Worm (Caenorhabditis elegans): ENCODE data around the gene cap-1.
"Not testable (repeated sequence)": the region's sequence is repeated elsewhere in the genome, so short reads cannot be mapped to it uniquely, and the experiment has no call there.

cap-1 gene

DNA sequence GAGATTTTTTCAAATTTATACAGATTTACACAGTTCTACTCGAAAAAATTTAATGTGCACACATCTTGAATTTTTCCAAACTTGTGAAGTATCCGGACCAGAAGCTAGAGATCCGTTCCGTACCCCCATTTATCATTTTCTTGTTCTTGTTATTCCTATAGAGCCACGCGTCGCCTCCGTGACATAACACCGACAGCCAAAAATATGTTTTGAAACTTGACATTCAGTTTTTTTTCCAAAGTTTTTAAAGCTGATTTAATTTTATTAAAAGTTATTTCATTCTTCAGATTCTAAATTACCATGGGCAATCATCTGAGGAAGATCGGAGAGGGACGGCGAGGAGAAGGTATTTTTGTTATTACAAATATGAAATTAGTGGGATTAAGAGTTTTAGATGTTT, 20.1 kb upstream of the cap-1 start, which contains the start of gene D2024.18:
Gene D2024.18, plus strand, starts transcription at position 301 of the 400 bp plus-strand sequence.
- TF ChIP-seq tra-4 (tag; optimal IDR thresholded peaks at IDR 0.05), result no peak
- TF ChIP-seq tbx-37 (GFP tag; conservative IDR thresholded peaks at IDR 0.05), result no peak
- TF ChIP-seq sea-1 (GFP tag; conservative IDR thresholded peaks at IDR 0.05), result no peak
- TF ChIP-seq tbx-11 (GFP tag; IDR thresholded peaks at IDR 0.05), result no peak
- TF ChIP-seq hnd-1 (tag; optimal IDR thresholded peaks at IDR 0.05), result no peak
- TF ChIP-seq aly-1 (tag; optimal IDR thresholded peaks at IDR 0.05), result no peak
- TF ChIP-seq scrt-1 (GFP tag; IDR thresholded peaks at IDR 0.05), result no peak
- TF ChIP-seq F13C5.2 (tag; optimal IDR thresholded peaks at IDR 0.05), result no peak
- TF ChIP-seq B0310.2 (tag; optimal IDR thresholded peaks at IDR 0.05), result no peak
- no peak for TF ChIP-seq pes-1 (GFP tag; IDR thresholded peaks at IDR 0.05)
- TF ChIP-seq ceh-13 (GFP tag; optimal IDR thresholded peaks at IDR 0.05), result no peak
- no peak for TF ChIP-seq ama-1 (optimal IDR thresholded peaks at IDR 0.05)
- TF ChIP-seq flt-1 (GFP tag; IDR thresholded peaks at IDR 0.05), result no peak
- TF ChIP-seq hmg-4 (GFP tag; optimal IDR thresholded peaks at IDR 0.05), result no peak
- no peak for TF ChIP-seq hmbx-1 (tag; optimal IDR thresholded peaks at IDR 0.05)
- TF ChIP-seq ceh-36 (tag; optimal IDR thresholded peaks at IDR 0.05), result no peak
- no peak for TF ChIP-seq ets-7 (tag; optimal IDR thresholded peaks at IDR 0.05)

DNA sequence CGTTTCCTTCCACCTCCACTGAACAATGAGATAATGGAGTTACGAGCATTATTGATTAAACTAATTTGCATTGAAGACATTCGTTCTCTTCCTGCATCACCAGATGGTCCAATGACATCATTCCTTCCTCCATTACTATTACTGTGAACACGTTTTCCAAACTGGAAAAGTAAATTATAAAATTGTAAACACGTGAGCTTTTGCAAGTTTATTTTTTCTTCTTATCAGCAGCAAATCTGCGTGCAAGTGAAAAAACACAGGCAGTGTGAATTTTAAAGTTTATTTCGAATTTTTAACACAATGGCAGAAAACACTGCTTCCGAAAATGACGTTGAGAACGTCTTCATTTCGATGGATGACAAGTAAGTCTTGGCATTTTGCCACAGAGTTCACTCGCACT, 17.2 kb upstream of the cap-1 start, which contains the start of gene D2024.1:
Gene D2024.1, plus strand, starts transcription at position 301 of the 400 bp plus-strand sequence.
- not testable (repeated sequence) for TF ChIP-seq sea-1 (GFP tag; conservative IDR thresholded peaks at IDR 0.05); hnd-1 (tag; optimal IDR thresholded peaks at IDR 0.05); ceh-13 (GFP tag; optimal IDR thresholded peaks at IDR 0.05)

DNA sequence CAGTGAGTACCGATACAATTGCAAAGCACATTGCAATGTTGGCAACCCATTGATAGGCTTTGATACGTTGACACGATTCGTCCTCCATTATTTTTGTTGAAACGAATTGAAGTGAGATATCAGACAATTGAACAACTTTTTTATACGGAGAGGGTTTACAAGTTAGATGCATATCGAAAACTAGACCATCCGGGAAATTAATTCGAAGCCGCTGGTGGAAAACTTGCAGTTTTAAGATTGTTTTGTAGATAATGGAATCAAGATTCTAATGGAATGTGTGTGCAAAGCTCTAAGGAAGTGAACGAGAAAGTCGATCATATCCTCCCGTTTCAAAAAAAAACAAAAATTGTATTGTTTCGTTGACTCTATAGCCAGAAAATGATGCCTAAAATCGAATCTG, 16.5 kb upstream of the cap-1 start, which contains the start of gene col-114:
Gene col-114, minus strand, starts transcription at position 101 of the 400 bp plus-strand sequence.
- TF ChIP-seq tbx-11 (GFP tag; IDR thresholded peaks at IDR 0.05) (no peak), tra-4 (tag; optimal IDR thresholded peaks at IDR 0.05) (no peak), tbx-37 (GFP tag; conservative IDR thresholded peaks at IDR 0.05) (no peak), ama-1 (optimal IDR thresholded peaks at IDR 0.05) (no peak), ceh-36 (tag; optimal IDR thresholded peaks at IDR 0.05) (no peak), B0310.2 (tag; optimal IDR thresholded peaks at IDR 0.05) (no peak), sea-1 (GFP tag; conservative IDR thresholded peaks at IDR 0.05) (no peak), flt-1 (GFP tag; IDR thresholded peaks at IDR 0.05) (no peak), hnd-1 (tag; optimal IDR thresholded peaks at IDR 0.05) (no peak), hmbx-1 (tag; optimal IDR thresholded peaks at IDR 0.05) (no peak), hmg-4 (GFP tag; optimal IDR thresholded peaks at IDR 0.05) (no peak), F13C5.2 (tag; optimal IDR thresholded peaks at IDR 0.05) (no peak), pes-1 (GFP tag; IDR thresholded peaks at IDR 0.05) (no peak), scrt-1 (GFP tag; IDR thresholded peaks at IDR 0.05) (no peak), ceh-13 (GFP tag; optimal IDR thresholded peaks at IDR 0.05) (no peak)

DNA sequence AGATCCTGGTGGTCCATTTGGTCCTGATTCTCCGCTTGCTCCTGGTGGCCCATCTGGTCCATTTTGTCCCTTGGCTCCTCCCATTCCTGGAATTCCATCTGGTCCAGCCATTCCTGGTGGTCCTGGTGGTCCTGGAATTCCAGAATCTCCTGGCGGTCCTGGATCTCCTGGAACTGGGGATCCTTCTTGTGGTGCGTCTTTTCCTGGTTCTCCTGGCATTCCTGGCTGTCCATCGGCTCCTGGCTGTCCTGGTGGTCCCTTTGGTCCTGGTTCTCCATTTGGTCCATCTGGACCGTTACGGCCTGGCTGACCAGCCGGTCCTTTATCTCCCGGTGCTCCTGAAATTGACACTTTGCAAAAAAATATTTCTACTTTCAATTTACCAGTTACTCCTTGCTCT, 15.6 kb upstream of the cap-1 start:
- no peak for TF ChIP-seq hmg-4 (GFP tag; optimal IDR thresholded peaks at IDR 0.05)
- no peak for TF ChIP-seq aly-1 (tag; optimal IDR thresholded peaks at IDR 0.05)
- no peak for TF ChIP-seq ama-1 (optimal IDR thresholded peaks at IDR 0.05)
- no peak for TF ChIP-seq ceh-13 (GFP tag; optimal IDR thresholded peaks at IDR 0.05)
- TF ChIP-seq scrt-1 (GFP tag; IDR thresholded peaks at IDR 0.05), result no peak
- no peak for TF ChIP-seq tbx-37 (GFP tag; conservative IDR thresholded peaks at IDR 0.05)
- no peak for TF ChIP-seq tbx-11 (GFP tag; IDR thresholded peaks at IDR 0.05)
- TF ChIP-seq F13C5.2 (tag; optimal IDR thresholded peaks at IDR 0.05), result no peak
- no peak for TF ChIP-seq ets-7 (tag; optimal IDR thresholded peaks at IDR 0.05)
- TF ChIP-seq ceh-36 (tag; optimal IDR thresholded peaks at IDR 0.05), result no peak
- no peak for TF ChIP-seq B0310.2 (tag; optimal IDR thresholded peaks at IDR 0.05)
- no peak for TF ChIP-seq sea-1 (GFP tag; conservative IDR thresholded peaks at IDR 0.05)
- TF ChIP-seq flt-1 (GFP tag; IDR thresholded peaks at IDR 0.05), result no peak
- no peak for TF ChIP-seq pes-1 (GFP tag; IDR thresholded peaks at IDR 0.05)

DNA sequence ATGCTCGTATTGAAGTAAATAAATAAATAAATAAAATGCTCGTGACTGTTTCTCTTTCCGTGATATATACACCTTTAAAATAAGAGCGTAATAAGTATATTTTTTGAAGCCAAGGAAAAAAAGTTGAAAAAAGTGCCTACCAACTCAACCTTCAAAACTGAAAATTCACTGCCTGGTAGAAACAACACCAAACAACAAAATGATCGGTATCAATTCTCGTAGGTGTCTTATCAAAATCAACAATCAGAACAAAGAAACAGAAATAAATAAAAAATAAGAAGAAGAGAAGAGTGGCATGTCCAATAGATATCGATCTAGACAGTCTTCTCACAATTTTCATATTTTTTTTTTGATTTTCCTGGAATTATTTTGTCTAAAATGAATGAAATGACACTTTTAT, 13.9 kb upstream of the cap-1 start, which contains the start of gene afmd-1:
Gene afmd-1, plus strand, starts transcription at position 316 of the 400 bp plus-strand sequence.
- TF ChIP-seq tbx-11 (GFP tag; IDR thresholded peaks at IDR 0.05), result no peak
- no peak for TF ChIP-seq F13C5.2 (tag; optimal IDR thresholded peaks at IDR 0.05)
- TF ChIP-seq pes-1 (GFP tag; IDR thresholded peaks at IDR 0.05), result no peak
- no peak for TF ChIP-seq ceh-36 (tag; optimal IDR thresholded peaks at IDR 0.05)
- no peak for TF ChIP-seq B0310.2 (tag; optimal IDR thresholded peaks at IDR 0.05)
- TF ChIP-seq hmbx-1 (tag; optimal IDR thresholded peaks at IDR 0.05), result no peak
- no peak for TF ChIP-seq flt-1 (GFP tag; IDR thresholded peaks at IDR 0.05)
- no peak for TF ChIP-seq hnd-1 (tag; optimal IDR thresholded peaks at IDR 0.05)
- TF ChIP-seq scrt-1 (GFP tag; IDR thresholded peaks at IDR 0.05), result no peak
- TF ChIP-seq hmg-4 (GFP tag; optimal IDR thresholded peaks at IDR 0.05), result no peak
- TF ChIP-seq ama-1 (optimal IDR thresholded peaks at IDR 0.05), result no peak

DNA sequence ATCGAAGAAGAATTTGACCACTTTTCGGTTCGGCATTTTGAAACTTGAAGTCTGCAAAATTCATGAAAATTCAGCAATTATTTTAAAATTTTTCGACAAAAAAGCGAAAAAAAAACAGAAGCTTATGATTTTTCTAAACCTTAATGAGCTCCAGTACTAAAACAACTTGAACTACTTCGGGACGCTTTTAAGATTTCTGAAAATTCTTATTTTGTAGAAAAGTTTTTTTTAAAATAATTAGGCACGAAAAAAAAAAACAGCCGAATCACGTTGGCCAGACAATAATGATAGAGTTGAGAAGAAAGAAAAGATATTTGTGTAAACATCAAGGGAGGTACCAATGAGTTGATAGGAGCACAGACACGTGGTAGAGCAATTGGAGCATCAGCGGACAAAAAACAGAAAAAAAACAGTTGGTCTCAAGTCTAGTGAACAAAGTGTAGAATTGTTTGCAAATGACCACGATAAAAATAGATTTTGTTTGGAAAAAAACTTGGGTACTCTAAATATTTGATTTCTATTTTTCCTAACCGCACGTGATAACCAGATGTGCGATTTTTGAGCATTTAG, 12.3 kb upstream of the cap-1 start, which contains the start of gene gstk-2:
Gene gstk-2, minus strand, starts transcription at position 51 of the 570 bp plus-strand sequence.
- TF ChIP-seq ets-7 (tag; optimal IDR thresholded peaks at IDR 0.05) (no peak), tbx-11 (GFP tag; IDR thresholded peaks at IDR 0.05) (no peak), F13C5.2 (tag; optimal IDR thresholded peaks at IDR 0.05) (no peak), B0310.2 (tag; optimal IDR thresholded peaks at IDR 0.05) (no peak), hmbx-1 (tag; optimal IDR thresholded peaks at IDR 0.05) (no peak), tbx-37 (GFP tag; conservative IDR thresholded peaks at IDR 0.05) (no peak), scrt-1 (GFP tag; IDR thresholded peaks at IDR 0.05) (no peak), ceh-13 (GFP tag; optimal IDR thresholded peaks at IDR 0.05) (no peak), ama-1 (optimal IDR thresholded peaks at IDR 0.05) (no peak), ceh-36 (tag; optimal IDR thresholded peaks at IDR 0.05) (no peak), hnd-1 (tag; optimal IDR thresholded peaks at IDR 0.05) (no peak), pes-1 (GFP tag; IDR thresholded peaks at IDR 0.05) (no peak), sea-1 (GFP tag; conservative IDR thresholded peaks at IDR 0.05) (no peak), flt-1 (GFP tag; IDR thresholded peaks at IDR 0.05) (no peak)

DNA sequence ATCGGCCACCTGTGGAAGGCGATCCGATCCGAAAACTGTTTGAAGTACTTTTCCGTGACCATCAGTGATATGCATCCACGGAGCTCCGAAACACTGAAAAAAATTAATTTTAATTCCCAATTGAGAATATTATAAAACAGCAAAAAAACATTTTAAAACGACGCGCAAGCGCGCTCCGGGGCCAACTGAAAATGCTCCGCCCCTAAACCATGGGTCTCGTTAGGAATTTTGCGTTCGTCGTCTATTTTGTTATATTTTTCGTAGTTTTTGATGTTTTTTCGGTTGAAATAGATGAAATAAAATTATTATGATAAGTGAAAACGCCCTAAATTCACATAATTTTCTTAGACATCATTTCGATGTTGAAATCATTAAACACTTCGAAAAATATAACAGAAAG, 10.5 kb upstream of the cap-1 start:
- TF ChIP-seq pes-1 (GFP tag; IDR thresholded peaks at IDR 0.05) (peak; percentile 38; the same call in 1 of the 2 replicates), aly-1 (tag; optimal IDR thresholded peaks at IDR 0.05) (no peak), ets-7 (tag; optimal IDR thresholded peaks at IDR 0.05) (no peak)
